Worm (Caenorhabditis elegans) whole organism, early embryonic: ENCODE measurements around the gene F46F2.3.

Experiments
- F13C5.2 ChIP-seq: sonication (generic microtip); optimal IDR thresholded peaks from 2 replicates; lab custom pipeline; 2017; ENCODE audit warnings: mild to moderate bottlenecking, missing genetic modification characterization, inconsistent platforms, missing compliant biosample characterization
- aly-1 ChIP-seq: sonication (generic microtip); optimal IDR thresholded peaks from 2 replicates; lab custom pipeline; 2016; ENCODE audit warnings: missing genetic modification characterization, missing compliant biosample characterization
- ama-1 ChIP-seq: fragments of 150-350 bp; optimal IDR thresholded peaks from 2 replicates; lab custom pipeline; 2014
- ets-7 ChIP-seq: sonication (generic microtip); optimal IDR thresholded peaks from 2 replicates; lab custom pipeline; 2016; ENCODE audit warnings: missing genotype, missing genetic modification characterization, missing compliant biosample characterization
- flt-1 ChIP-seq: fragments of 200-800 bp; sonication (Bioruptor generic); IDR thresholded peaks from 2 replicates; pipeline ENCODE4 v1.3.6; 2022; ENCODE audit warnings: missing genetic modification characterization, missing compliant biosample characterization
- hmbx-1 ChIP-seq: sonication (generic microtip); optimal IDR thresholded peaks from 2 replicates; lab custom pipeline; 2016; ENCODE audit warnings: mild to moderate bottlenecking, missing genetic modification characterization, missing compliant biosample characterization
- tbx-11 ChIP-seq: fragments of 200-800 bp; sonication (Bioruptor generic); IDR thresholded peaks from 2 replicates; pipeline ENCODE4 v1.3.6; 2022; ENCODE audit warnings: missing genetic modification characterization, missing compliant biosample characterization

- TF ChIP-seq F13C5.2 (no peak), ets-7 (no peak), tbx-11 (no peak), aly-1 (tag; lab: Kevin White, UChicago) (no peak), ama-1 (lab: Kevin White, UChicago) (no peak), hmbx-1 (tag; lab: Kevin White, UChicago) (no peak), flt-1 (GFP tag; lab: Robert Waterston, UW) (no peak)
Observed at ce11 chrX:15281248-15281647, 21.2 kb upstream of the F46F2.3 start.
